Worm (Caenorhabditis elegans) whole organism, L4 larva: Measurements from ENCODE around the gene K07E8.6.
A peak's percentile ranks its signal among the peaks of the same experiment; 100 is the strongest.

Experiments
- D1046.2 ChIP-seq: fragments of 200-800 bp; sonication (Bioruptor generic); IDR thresholded peaks from 2 replicates; pipeline ENCODE4 v1.3.6; 2022; ENCODE audit warnings: missing genetic modification characterization, missing compliant biosample characterization
- F26F4.8 ChIP-seq: fragments of 200-800 bp; sonication (Bioruptor generic); conservative IDR thresholded peaks from 2 replicates; pipeline ENCODE4 v1.3.6; 2022; ENCODE audit warnings: missing genetic modification characterization, missing compliant biosample characterization
- F37D6.2 ChIP-seq: sonication (generic microtip); optimal IDR thresholded peaks from 2 replicates; lab custom pipeline; 2016; ENCODE audit warnings: mild to moderate bottlenecking, missing genetic modification characterization, missing compliant biosample characterization
- F44E2.7 ChIP-seq: fragments of 200-800 bp; sonication (Bioruptor generic); IDR thresholded peaks from 2 replicates; pipeline ENCODE4 v2.1.2; 2022; ENCODE audit warnings: missing genetic modification characterization, missing compliant biosample characterization
- R02D3.7 ChIP-seq: fragments of 150-350 bp; sonication (generic microtip); optimal IDR thresholded peaks from 3 replicates; lab custom pipeline; 2014; ENCODE audit warnings: missing biosample characterization, missing genetic modification characterization
- Y105C5A.15 ChIP-seq: fragments of 200-800 bp; sonication (Bioruptor generic); IDR thresholded peaks from 2 replicates; pipeline ENCODE4 v1.3.6; 2022; ENCODE audit warnings: missing genetic modification characterization, missing compliant biosample characterization
- aha-1 ChIP-seq: fragments of 150-350 bp; peaks from one replicate; lab custom pipeline; 2014; ENCODE audit warnings: missing biosample characterization, missing genetic modification characterization
- aly-2 ChIP-seq: sonication (generic microtip); optimal IDR thresholded peaks from 2 replicates; lab custom pipeline; 2018; ENCODE audit warnings: missing biosample characterization, missing genetic modification characterization
- ama-1 ChIP-seq: fragments of 150-350 bp; optimal IDR thresholded peaks from 2 replicates; lab custom pipeline; 2014; ENCODE audit warnings: inconsistent platforms, mixed read lengths
- ceh-32 ChIP-seq: sonication (generic microtip); optimal IDR thresholded peaks from 2 replicates; lab custom pipeline; 2016; ENCODE audit warnings: mild to moderate bottlenecking, missing genetic modification characterization, missing compliant biosample characterization; ENCODE audit not compliant: poor library complexity
- ces-1 ChIP-seq: fragments of 150-350 bp; sonication (generic microtip); optimal IDR thresholded peaks from 4 replicates; lab custom pipeline; 2014; ENCODE audit warnings: missing biosample characterization, missing genetic modification reagents, missing genetic modification characterization
- daf-16 ChIP-seq, 3 experiments: sonication (generic microtip); optimal IDR thresholded peaks; 2 replicates each; lab custom pipeline; 2016 to 2017; ENCODE audit warnings: missing genetic modification characterization in 3 of 3, missing genetic modification reagents in 3 of 3, mild to moderate bottlenecking in 2 of 3, missing compliant biosample characterization in 2 of 3, missing biosample characterization in 1 of 3, moderate library complexity in 1 of 3
- daf-19 ChIP-seq: fragments of 200-800 bp; sonication (Bioruptor generic); conservative IDR thresholded peaks from 2 replicates; pipeline ENCODE4 v1.3.6; 2022; ENCODE audit warnings: missing genetic modification characterization, missing compliant biosample characterization
- daf-8 ChIP-seq: fragments of 200-800 bp; sonication (Bioruptor generic); IDR thresholded peaks from 2 replicates; pipeline ENCODE4 v1.3.6; 2022; ENCODE audit warnings: missing genetic modification characterization, missing compliant biosample characterization
- dmd-6 ChIP-seq: fragments of 200-800 bp; sonication (Bioruptor generic); IDR thresholded peaks from 2 replicates; pipeline ENCODE4 v1.3.6; 2022; ENCODE audit warnings: missing genetic modification reagents, missing genetic modification characterization, missing compliant biosample characterization
- egl-27 ChIP-seq: sonication (generic microtip); optimal IDR thresholded peaks from 3 replicates; lab custom pipeline; 2017; ENCODE audit warnings: missing biosample characterization, missing genetic modification reagents, missing genetic modification characterization
- fkh-10 ChIP-seq: fragments of 150-350 bp; optimal IDR thresholded peaks from 2 replicates; lab custom pipeline; 2014; ENCODE audit warnings: missing biosample characterization, missing genetic modification reagents, missing genetic modification characterization
- gei-8 ChIP-seq: fragments of 200-800 bp; sonication (Bioruptor generic); optimal IDR thresholded peaks from 2 replicates; lab custom pipeline; 2018; ENCODE audit warnings: mild to moderate bottlenecking, missing genetic modification characterization, missing compliant biosample characterization
- hif-1 ChIP-seq, 2 experiments: sonication (generic microtip); optimal IDR thresholded peaks; 2 replicates each; lab custom pipeline; 2016 to 2017; ENCODE audit warnings: missing compliant biosample characterization in 2 of 2, missing genetic modification characterization in 2 of 2, missing genetic modification reagents in 2 of 2, missing genotype in 2 of 2, mild to moderate bottlenecking in 1 of 2
- hmg-1.1 ChIP-seq: fragments of 200-800 bp; sonication (Bioruptor generic); IDR thresholded peaks from 2 replicates; pipeline ENCODE4 v1.3.6; 2022; ENCODE audit warnings: missing genetic modification reagents, missing genetic modification characterization, missing compliant biosample characterization
- lin-15B ChIP-seq: fragments of 150-350 bp; sonication (generic microtip); optimal IDR thresholded peaks from 3 replicates; lab custom pipeline; 2014; ENCODE audit warnings: missing biosample characterization, missing genetic modification characterization
- lin-29 ChIP-seq: fragments of 200-800 bp; sonication (Bioruptor generic); IDR thresholded peaks from 2 replicates; pipeline ENCODE4 v1.3.6; 2022; ENCODE audit warnings: missing genetic modification reagents, missing genetic modification characterization, missing compliant biosample characterization
- lin-38 ChIP-seq: fragments of 200-800 bp; sonication (Bioruptor generic); IDR thresholded peaks from 2 replicates; pipeline ENCODE4 v1.3.6; 2022; ENCODE audit warnings: missing genetic modification reagents, missing genetic modification characterization, missing compliant biosample characterization
- lin-39 ChIP-seq: fragments of 150-350 bp; optimal IDR thresholded peaks from 2 replicates; lab custom pipeline; 2014; ENCODE audit warnings: missing biosample characterization, missing genetic modification reagents, missing genetic modification characterization
- lsy-2 ChIP-seq, 2 experiments: fragments of 150-350 bp in 1 of 2; sonication (generic microtip) in 1 of 2; optimal IDR thresholded peaks; 2 replicates each; lab custom pipeline; 2014 to 2017; ENCODE audit warnings: missing biosample characterization in 2 of 2, missing genetic modification characterization in 2 of 2
- mep-1 ChIP-seq: fragments of 150-350 bp; sonication (generic microtip); optimal IDR thresholded peaks from 3 replicates; lab custom pipeline; 2014; ENCODE audit warnings: missing biosample characterization, missing genetic modification characterization
- nhr-237 ChIP-seq: sonication (generic microtip); optimal IDR thresholded peaks from 2 replicates; lab custom pipeline; 2017; ENCODE audit warnings: missing biosample characterization, missing genetic modification characterization
- nhr-28 ChIP-seq: fragments of 150-350 bp; optimal IDR thresholded peaks from 2 replicates; lab custom pipeline; 2014; ENCODE audit warnings: missing biosample characterization, missing genetic modification characterization
- nhr-41 ChIP-seq: fragments of 200-800 bp; sonication (Bioruptor generic); IDR thresholded peaks from 2 replicates; pipeline ENCODE4 v1.3.6; 2022; ENCODE audit warnings: missing genetic modification reagents, missing genetic modification characterization, missing compliant biosample characterization
- nhr-6 ChIP-seq: fragments of 150-350 bp; optimal IDR thresholded peaks from 2 replicates; lab custom pipeline; 2014; ENCODE audit warnings: missing biosample characterization, missing genetic modification characterization
- tag-97 ChIP-seq: fragments of 200-800 bp; sonication (Bioruptor generic); IDR thresholded peaks from 2 replicates; pipeline ENCODE4 v1.3.6; 2022; ENCODE audit warnings: missing genetic modification characterization, missing compliant biosample characterization
- tra-1 ChIP-seq: fragments of 200-800 bp; sonication (Bioruptor generic); IDR thresholded peaks from 2 replicates; pipeline ENCODE4 v1.3.6; 2022; ENCODE audit warnings: missing genetic modification reagents, missing genetic modification characterization, missing compliant biosample characterization
- unc-130 ChIP-seq: sonication (generic microtip); optimal IDR thresholded peaks from 2 replicates; lab custom pipeline; 2016; ENCODE audit warnings: missing genetic modification reagents, missing genetic modification characterization, missing compliant biosample characterization
- unc-62 ChIP-seq, 3 experiments: fragments of 150-350 bp in 1 of 3; sonication (generic microtip); optimal IDR thresholded peaks in 2 of 3; peaks in 1 of 3; 1 replicate in 1 of 3; 2 replicates in 2 of 3; lab custom pipeline; 2014 to 2017; ENCODE audit warnings: missing biosample characterization in 3 of 3, missing genetic modification characterization in 3 of 3, missing genetic modification reagents in 3 of 3, missing genotype in 1 of 3
- zfp-2 ChIP-seq: sonication (generic microtip); optimal IDR thresholded peaks from 2 replicates; lab custom pipeline; 2016; ENCODE audit warnings: mild to moderate bottlenecking, missing genetic modification characterization, missing compliant biosample characterization
- zfp-3 ChIP-seq: fragments of 200-800 bp; sonication (Bioruptor generic); conservative IDR thresholded peaks from 2 replicates; pipeline ENCODE4 v1.3.6; 2022; ENCODE audit warnings: missing genetic modification reagents, missing genetic modification characterization, missing compliant biosample characterization
- zip-11 ChIP-seq: fragments of 200-800 bp; sonication (Bioruptor generic); IDR thresholded peaks from 2 replicates; pipeline ENCODE4 v1.3.6; 2022; ENCODE audit warnings: missing genetic modification characterization, missing compliant biosample characterization
- zip-2 ChIP-seq: fragments of 150-350 bp; optimal IDR thresholded peaks from 2 replicates; lab custom pipeline; 2014; ENCODE audit warnings: missing biosample characterization, missing genetic modification characterization
- ztf-11 ChIP-seq: fragments of 150-350 bp; optimal IDR thresholded peaks from 2 replicates; lab custom pipeline; 2014; ENCODE audit warnings: missing biosample characterization, missing genetic modification characterization

The K07E8.6 gene

DNA sequence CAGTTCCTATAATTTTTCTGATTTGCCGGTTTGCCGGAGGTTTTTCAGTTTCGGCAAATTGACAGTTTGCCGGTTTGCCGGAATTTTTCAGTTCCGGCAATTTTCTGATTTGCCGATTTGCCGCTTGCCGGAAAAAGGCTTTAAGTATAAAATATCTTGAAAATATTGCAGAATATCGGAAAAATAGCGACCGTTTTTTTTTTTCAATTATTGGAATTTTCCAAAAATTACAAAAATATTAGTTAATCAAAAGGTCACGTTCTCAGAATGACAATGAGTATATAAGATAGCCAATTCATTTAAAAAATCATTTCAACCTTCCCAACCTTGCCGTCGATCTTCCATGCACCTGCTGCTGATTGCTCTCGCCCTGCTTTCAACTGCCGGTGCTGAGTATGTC, 43.0 kb upstream of the K07E8.6 start, which contains the start of gene T02H6.7:
Gene T02H6.7, plus strand, starts transcription at position 301 of the 400 bp plus-strand sequence.
- TF ChIP-seq F44E2.7 (GFP tag; lab: Robert Waterston, UW) (no peak), lsy-2 (tag; optimal IDR thresholded peaks at IDR 0.05; lab: Kevin White, UChicago) (no peak), hif-1 (tag; optimal IDR thresholded peaks at IDR 0.05; lab: Kevin White, UChicago) (no peak), zfp-3 (GFP tag; lab: Robert Waterston, UW) (no peak), ceh-32 (tag; lab: Kevin White, UChicago) (no peak), F26F4.8 (no peak), aly-2 (no peak), nhr-6 (no peak), ztf-11 (tag; lab: Kevin White, UChicago) (no peak), tag-97 (GFP tag; lab: Robert Waterston, UW) (no peak), egl-27 (tag; lab: Kevin White, UChicago) (no peak)

- no peak for TF ChIP-seq daf-16 (GFP tag; optimal IDR thresholded peaks at IDR 0.05; lab: Kevin White, UChicago)
- TF ChIP-seq daf-16 (tag; optimal IDR thresholded peaks at IDR 0.05; lab: Kevin White, UChicago), result no peak
- TF ChIP-seq nhr-41 (GFP tag; lab: Robert Waterston, UW), result no peak
- no peak for TF ChIP-seq R02D3.7
- no peak for TF ChIP-seq lin-15B (tag; lab: Kevin White, UChicago)
- TF ChIP-seq ama-1 (lab: Kevin White, UChicago), result no peak
- no peak for TF ChIP-seq hmg-1.1 (GFP tag; lab: Robert Waterston, UW)
- TF ChIP-seq nhr-237 (tag; lab: Kevin White, UChicago), result no peak
Measured at ce11 chrII:680612-681011, 41.2 kb upstream of the K07E8.6 start, which contains the start of the genes T02H6.10 and T02H6.8. Gene T02H6.10, minus strand, starts transcription at chrII:680712. Gene T02H6.8, plus strand, starts transcription at chrII:680832.

DNA sequence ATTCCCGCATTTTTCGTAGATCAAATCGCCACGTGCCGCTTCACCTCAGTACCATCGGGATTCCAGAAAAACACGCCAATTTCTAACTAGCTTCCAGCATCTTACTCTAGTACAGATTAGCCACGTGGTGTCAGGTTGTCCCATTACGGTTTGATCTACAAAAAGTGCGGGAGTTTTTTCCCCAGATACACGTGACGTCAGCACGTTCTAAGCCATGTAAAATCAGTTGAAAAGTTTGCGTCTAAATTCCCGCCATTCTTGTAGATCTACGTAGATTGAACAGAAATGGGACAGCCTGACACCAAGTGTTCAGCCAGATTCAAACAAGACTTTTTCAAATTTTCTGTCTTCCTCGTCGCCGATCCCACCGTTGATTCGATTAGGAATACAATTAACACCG, 39.2 kb upstream of the K07E8.6 start, which contains the start of gene T02H6.9:
Gene T02H6.9, plus strand, starts transcription at position 301 of the 400 bp plus-strand sequence.
- TF ChIP-seq ceh-32 (tag; lab: Kevin White, UChicago) (no peak), dmd-6 (no peak), F37D6.2 (tag; lab: Kevin White, UChicago) (no peak)

- TF ChIP-seq ces-1 (GFP tag; lab: Kevin White, UChicago) (no peak), zip-2 (tag; lab: Kevin White, UChicago) (no peak), Y105C5A.15 (GFP tag; lab: Robert Waterston, UW) (no peak), unc-62 (GFP tag; optimal IDR thresholded peaks at IDR 0.05 in 1 of 2; lab: Kevin White, UChicago) (peak in 1 of 2 experiments; percentile 93), unc-62 (tag; optimal IDR thresholded peaks at IDR 0.05; lab: Kevin White, UChicago) (no peak)
Measured at ce11 chrII:675822-676221, 36.5 kb upstream of the K07E8.6 start.

ce11 chrII:675303-675702, 35.9 kb upstream of the K07E8.6 start, which contains the start of gene Y39F10C.1:
Gene Y39F10C.1, plus strand, starts transcription at chrII:675603.
- TF ChIP-seq nhr-28 (tag; lab: Kevin White, UChicago) (no peak), aha-1 (no peak), lin-39 (tag; lab: Kevin White, UChicago) (no peak), lin-29 (GFP tag; lab: Robert Waterston, UW) (no peak), zfp-2 (no peak), zip-11 (no peak), D1046.2 (no peak), fkh-10 (no peak), tra-1 (GFP tag; lab: Robert Waterston, UW) (no peak), lin-38 (GFP tag; lab: Robert Waterston, UW) (no peak), unc-130 (no peak), F44E2.7 (GFP tag; lab: Robert Waterston, UW) (no peak), daf-19 (GFP tag; lab: Robert Waterston, UW) (no peak), mep-1 (tag; lab: Kevin White, UChicago) (no peak), daf-8 (GFP tag; lab: Robert Waterston, UW) (no peak), gei-8 (GFP tag; lab: Kevin White, UChicago) (no peak)
- TF ChIP-seq, all 104 proteins: peak for 0
